Worm (Caenorhabditis elegans) whole organism, young adult: ENCODE data around the gene C03C10.2.

Experiments
- ceh-100 ChIP-seq: fragments of 200-800 bp; sonication (Bioruptor generic); IDR thresholded peaks from 2 replicates; pipeline ENCODE4 v1.3.6; 2022; ENCODE audit warnings: missing genetic modification reagents, missing genetic modification characterization, missing compliant biosample characterization
- nhr-120 ChIP-seq: fragments of 200-800 bp; sonication (Bioruptor generic); IDR thresholded peaks from 2 replicates; pipeline ENCODE4 v1.3.6; 2022; ENCODE audit warnings: missing genetic modification characterization, missing compliant biosample characterization

DNA sequence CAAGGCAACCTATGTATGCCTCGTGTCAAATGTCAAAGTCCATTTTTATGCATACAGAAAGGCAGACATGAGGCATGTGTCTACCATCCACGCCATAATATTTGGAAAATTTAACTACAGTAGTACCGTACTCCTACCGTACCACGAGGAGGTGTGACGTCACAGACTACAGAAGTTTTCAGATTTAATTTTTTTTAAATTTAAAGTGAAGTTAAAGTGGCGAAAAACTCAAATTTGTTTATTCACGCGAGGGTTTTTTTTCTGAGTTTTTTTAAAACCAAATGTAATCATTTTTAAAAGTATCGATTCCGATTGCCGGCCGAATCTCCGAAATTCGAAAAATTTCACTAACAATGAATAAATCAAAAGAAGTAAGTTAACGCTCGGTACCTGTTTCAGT lies at the start of gene C03C10.2:
- no peak for TF ChIP-seq nhr-120 (GFP tag; lab: Robert Waterston, UW)
- TF ChIP-seq ceh-100 (GFP tag; lab: Robert Waterston, UW): no peak
